Fruit fly (Drosophila melanogaster): ENCODE results near the gene CG15599.

The CG15599 gene

dm6 chrX:15703720-15704206 lies 15.1 kb upstream of the CG15599 start, which contains the start of the genes Pis and Hap40 (continued):
- TF ChIP-seq Eip74EF (GFP tag; optimal IDR thresholded peaks at IDR 0.05) (peak in 1 of 2 experiments; percentile 27), CG6765 (GFP tag; optimal IDR thresholded peaks at IDR 0.05) (no peak), HmgD (GFP tag; optimal IDR thresholded peaks at IDR 0.05) (no peak), ro (GFP tag; IDR thresholded peaks at IDR 0.05) (no peak), Hr39 (optimal IDR thresholded peaks at IDR 0.05) (no peak), CG4404 (GFP tag; IDR thresholded peaks at IDR 0.05) (peak; percentile 68), CG12104 (GFP tag; optimal IDR thresholded peaks at IDR 0.05) (peak; percentile 60), Ets65A (GFP tag) (peak; percentile 95), PHDP (tag; optimal IDR thresholded peaks at IDR 0.05) (peak; percentile 66), CG8281 (tag; optimal IDR thresholded peaks at IDR 0.05) (peak; percentile 37), Sin3A (optimal IDR thresholded peaks at IDR 0.05) (peak; percentile 98), CkIIα-i1 (GFP tag; IDR thresholded peaks at IDR 0.05) (no peak), CG9215 (GFP tag; IDR thresholded peaks at IDR 0.05) (peak; percentile 82), Hsf (GFP tag; optimal IDR thresholded peaks at IDR 0.05) (peak; percentile 77), tgo (GFP tag; IDR thresholded peaks at IDR 0.05) (peak; percentile 78), Scr (GFP tag; IDR thresholded peaks at IDR 0.05; ENCODE audit: partially characterized antibody) (no peak), Ssrp (tag; optimal IDR thresholded peaks at IDR 0.05) (peak; percentile 78), hkb (optimal IDR thresholded peaks at IDR 0.05) (peak; percentile 88), hkb (GFP tag; IDR thresholded peaks at IDR 0.05) (no peak), eve (GFP tag; optimal IDR thresholded peaks at IDR 0.05) (no peak), ind (GFP tag; optimal IDR thresholded peaks at IDR 0.05) (peak; percentile 80), D (optimal IDR thresholded peaks at IDR 0.05) (no peak), D (GFP tag; optimal IDR thresholded peaks at IDR 0.05) (peak; percentile 29), CG15696 (tag; optimal IDR thresholded peaks at IDR 0.05) (peak; percentile 77), dmrt11E (tag; optimal IDR thresholded peaks at IDR 0.05) (peak; percentile 76), ab (GFP tag; optimal IDR thresholded peaks at IDR 0.05) (no peak), Drgx (GFP tag; IDR thresholded peaks at IDR 0.05) (peak; percentile 47; the same call in 1 of the 2 replicates), Side (GFP tag; optimal IDR thresholded peaks at IDR 0.05) (no peak), ssp (GFP tag; IDR thresholded peaks at IDR 0.05) (peak; percentile 94), esg (GFP tag; conservative IDR thresholded peaks at IDR 0.05) (peak; percentile 75), crp (GFP tag; optimal IDR thresholded peaks at IDR 0.05) (peak in 1 of 2 experiments; percentile 48), Doc3 (GFP tag; IDR thresholded peaks at IDR 0.05; ENCODE audit: partially characterized antibody) (no peak), dm (GFP tag; optimal IDR thresholded peaks at IDR 0.05) (no peak), CG13123 (GFP tag; optimal IDR thresholded peaks at IDR 0.05) (peak; percentile 22), CG30431 (GFP tag; optimal IDR thresholded peaks at IDR 0.05) (peak; percentile 53), CG16779 (GFP tag; IDR thresholded peaks at IDR 0.05) (no peak), Bgb (GFP tag; IDR thresholded peaks at IDR 0.05; ENCODE audit: partially characterized antibody) (no peak), row (GFP tag; IDR thresholded peaks at IDR 0.05) (peak; percentile 93), CG14667 (GFP tag; IDR thresholded peaks at IDR 0.05) (peak; percentile 63), fru (optimal IDR thresholded peaks at IDR 0.05) (no peak), lbe (GFP tag; optimal IDR thresholded peaks at IDR 0.05) (peak; percentile 7), Dip2 (GFP tag; IDR thresholded peaks at IDR 0.05) (no peak), E2f2 (GFP tag; IDR thresholded peaks at IDR 0.05) (peak; percentile 37), scrt (GFP tag; optimal IDR thresholded peaks at IDR 0.05) (no peak), CG10366 (GFP tag; IDR thresholded peaks at IDR 0.05) (peak; percentile 62; the same call in 1 of the 2 replicates), CG17361 (GFP tag; IDR thresholded peaks at IDR 0.05) (peak; percentile 88), Hey (tag; optimal IDR thresholded peaks at IDR 0.05) (no peak), tin (GFP tag; optimal IDR thresholded peaks at IDR 0.05) (peak; percentile 70), fd64A (GFP tag; optimal IDR thresholded peaks at IDR 0.05) (no peak), Abd-B (GFP tag; optimal IDR thresholded peaks at IDR 0.05) (peak; percentile 89), CG8944 (GFP tag; optimal IDR thresholded peaks at IDR 0.05) (peak; percentile 40), CG3281 (GFP tag; optimal IDR thresholded peaks at IDR 0.05) (peak; percentile 62), slbo (GFP tag; IDR thresholded peaks at IDR 0.05) (peak; percentile 82)

Data from whole organism, embryonic.